Worm (Caenorhabditis elegans) whole organism, L4 larva: ENCODE data around the gene mom-2.

Experiments used
- F10B5.3 ChIP-seq: sonication (generic microtip); optimal IDR thresholded peaks from 2 replicates; lab custom pipeline; 2016; ENCODE audit warnings: mild to moderate bottlenecking, missing genetic modification characterization, missing compliant biosample characterization
- F26F4.8 ChIP-seq: fragments of 200-800 bp; sonication (Bioruptor generic); conservative IDR thresholded peaks from 2 replicates; pipeline ENCODE4 v1.3.6; 2022; ENCODE audit warnings: missing genetic modification characterization, missing compliant biosample characterization
- F37D6.2 ChIP-seq: sonication (generic microtip); optimal IDR thresholded peaks from 2 replicates; lab custom pipeline; 2016; ENCODE audit warnings: mild to moderate bottlenecking, missing genetic modification characterization, missing compliant biosample characterization
- T20F7.1 ChIP-seq: fragments of 200-800 bp; sonication (Bioruptor generic); optimal IDR thresholded peaks from 2 replicates; lab custom pipeline; 2018; ENCODE audit warnings: mild to moderate bottlenecking, missing genetic modification characterization, missing compliant biosample characterization
- T26A8.4 ChIP-seq: fragments of 200-800 bp; sonication (Bioruptor generic); IDR thresholded peaks from 2 replicates; pipeline ENCODE4 v1.3.6; 2022; ENCODE audit warnings: missing genetic modification characterization, missing compliant biosample characterization
- Y5F2A.4 ChIP-seq: fragments of 200-800 bp; sonication (Bioruptor generic); optimal IDR thresholded peaks from 2 replicates; lab custom pipeline; 2018; ENCODE audit warnings: mild to moderate bottlenecking, missing genetic modification characterization, missing compliant biosample characterization
- ZK546.5 ChIP-seq, 2 experiments: sonication (generic microtip); optimal IDR thresholded peaks; 2 replicates each; lab custom pipeline; 2017; ENCODE audit warnings: missing biosample characterization in 2 of 2, missing genetic modification characterization in 2 of 2
- aha-1 ChIP-seq: fragments of 150-350 bp; peaks from one replicate; lab custom pipeline; 2014; ENCODE audit warnings: missing biosample characterization, missing genetic modification characterization
- attf-4 ChIP-seq: sonication (generic microtip); optimal IDR thresholded peaks from 3 replicates; lab custom pipeline; 2017; ENCODE audit warnings: missing biosample characterization, missing genetic modification characterization
- ceh-44 ChIP-seq: fragments of 200-800 bp; sonication (Bioruptor generic); IDR thresholded peaks from 2 replicates; pipeline ENCODE4 v1.3.6; 2022; ENCODE audit warnings: missing genetic modification reagents, missing genetic modification characterization, missing compliant biosample characterization
- ceh-82 ChIP-seq: sonication (generic microtip); optimal IDR thresholded peaks from 2 replicates; lab custom pipeline; 2017; ENCODE audit warnings: missing biosample characterization, missing genetic modification characterization
- ctbp-1 ChIP-seq: fragments of 200-800 bp; sonication (Bioruptor generic); IDR thresholded peaks from 2 replicates; pipeline ENCODE4 v1.3.6; 2022; ENCODE audit warnings: missing genetic modification reagents, missing genetic modification characterization, missing compliant biosample characterization
- daf-16 ChIP-seq, 3 experiments: sonication (generic microtip); optimal IDR thresholded peaks; 2 replicates each; lab custom pipeline; 2016 to 2017; ENCODE audit warnings: missing genetic modification characterization in 3 of 3, missing genetic modification reagents in 3 of 3, mild to moderate bottlenecking in 2 of 3, missing compliant biosample characterization in 2 of 3, missing biosample characterization in 1 of 3, moderate library complexity in 1 of 3
- dmd-6 ChIP-seq: fragments of 200-800 bp; sonication (Bioruptor generic); IDR thresholded peaks from 2 replicates; pipeline ENCODE4 v1.3.6; 2022; ENCODE audit warnings: missing genetic modification reagents, missing genetic modification characterization, missing compliant biosample characterization
- dmd-8 ChIP-seq: fragments of 200-800 bp; sonication (Bioruptor generic); IDR thresholded peaks from 2 replicates; pipeline ENCODE4 v1.3.6; 2022; ENCODE audit warnings: missing genetic modification characterization, missing compliant biosample characterization
- dpl-1 ChIP-seq: fragments of 150-350 bp; optimal IDR thresholded peaks from 2 replicates; lab custom pipeline; 2014; ENCODE audit warnings: missing biosample characterization, missing genetic modification reagents, missing genetic modification characterization
- duxl-1 ChIP-seq: sonication (generic microtip); optimal IDR thresholded peaks from 2 replicates; lab custom pipeline; 2016; ENCODE audit warnings: mild to moderate bottlenecking, missing genetic modification characterization, moderate library complexity, missing compliant biosample characterization; ENCODE audit not compliant: poor library complexity
- dve-1 ChIP-seq: sonication (generic microtip); optimal IDR thresholded peaks from 2 replicates; lab custom pipeline; 2017; ENCODE audit warnings: antibody characterized with exemption, mild to moderate bottlenecking, missing genetic modification characterization, missing compliant biosample characterization; ENCODE audit not compliant: insufficient read depth
- fos-1 ChIP-seq: fragments of 150-350 bp; optimal IDR thresholded peaks from 2 replicates; lab custom pipeline; 2014; ENCODE audit warnings: missing biosample characterization, missing genetic modification characterization
- gei-8 ChIP-seq: fragments of 200-800 bp; sonication (Bioruptor generic); optimal IDR thresholded peaks from 2 replicates; lab custom pipeline; 2018; ENCODE audit warnings: mild to moderate bottlenecking, missing genetic modification characterization, missing compliant biosample characterization
- hif-1 ChIP-seq, 2 experiments: sonication (generic microtip); optimal IDR thresholded peaks; 2 replicates each; lab custom pipeline; 2016 to 2017; ENCODE audit warnings: missing compliant biosample characterization in 2 of 2, missing genetic modification characterization in 2 of 2, missing genetic modification reagents in 2 of 2, missing genotype in 2 of 2, mild to moderate bottlenecking in 1 of 2
- hlh-30 ChIP-seq: sonication (generic microtip); optimal IDR thresholded peaks from 2 replicates; lab custom pipeline; 2017; ENCODE audit warnings: antibody characterized with exemption, mild to moderate bottlenecking, missing genetic modification characterization, missing compliant biosample characterization; ENCODE audit not compliant: insufficient read depth
- lim-7 ChIP-seq: fragments of 200-800 bp; sonication (Bioruptor generic); IDR thresholded peaks from 2 replicates; pipeline ENCODE4 v1.3.6; 2022; ENCODE audit warnings: missing genetic modification characterization, missing compliant biosample characterization
- lin-39 ChIP-seq: fragments of 150-350 bp; optimal IDR thresholded peaks from 2 replicates; lab custom pipeline; 2014; ENCODE audit warnings: missing biosample characterization, missing genetic modification reagents, missing genetic modification characterization
- lsy-2 ChIP-seq, 2 experiments: fragments of 150-350 bp in 1 of 2; sonication (generic microtip) in 1 of 2; optimal IDR thresholded peaks; 2 replicates each; lab custom pipeline; 2014 to 2017; ENCODE audit warnings: missing biosample characterization in 2 of 2, missing genetic modification characterization in 2 of 2
- madf-5 ChIP-seq, 2 experiments: fragments of 200-800 bp; sonication (Bioruptor generic); IDR thresholded peaks; 2 replicates each; pipeline ENCODE4 v1.3.6; 2022; ENCODE audit warnings: missing compliant biosample characterization in 2 of 2, missing genetic modification characterization in 2 of 2
- mes-2 ChIP-seq: sonication (generic microtip); optimal IDR thresholded peaks from 2 replicates; lab custom pipeline; 2016; ENCODE audit warnings: missing genotype, mild to moderate bottlenecking, missing genetic modification characterization, missing compliant biosample characterization; ENCODE audit not compliant: poor library complexity, severe bottlenecking
- mxl-2 ChIP-seq: fragments of 200-800 bp; sonication (Bioruptor generic); conservative IDR thresholded peaks from 2 replicates; pipeline ENCODE4 v1.3.6; 2022; ENCODE audit warnings: missing genetic modification reagents, missing genetic modification characterization, missing compliant biosample characterization
- nhr-11 ChIP-seq: fragments of 150-350 bp; optimal IDR thresholded peaks from 2 replicates; lab custom pipeline; 2014; ENCODE audit warnings: missing biosample characterization, missing genetic modification characterization
- nhr-237 ChIP-seq: sonication (generic microtip); optimal IDR thresholded peaks from 2 replicates; lab custom pipeline; 2017; ENCODE audit warnings: missing biosample characterization, missing genetic modification characterization
- nhr-41 ChIP-seq: fragments of 200-800 bp; sonication (Bioruptor generic); IDR thresholded peaks from 2 replicates; pipeline ENCODE4 v1.3.6; 2022; ENCODE audit warnings: missing genetic modification reagents, missing genetic modification characterization, missing compliant biosample characterization
- nhr-42 ChIP-seq: fragments of 200-800 bp; sonication (Bioruptor generic); IDR thresholded peaks from 2 replicates; pipeline ENCODE4 v1.3.6; 2022; ENCODE audit warnings: missing genetic modification characterization, missing compliant biosample characterization
- skn-1 ChIP-seq: fragments of 150-350 bp; optimal IDR thresholded peaks from 2 replicates; lab custom pipeline; 2014; ENCODE audit warnings: missing biosample characterization, missing genetic modification characterization
- tra-1 ChIP-seq: fragments of 200-800 bp; sonication (Bioruptor generic); IDR thresholded peaks from 2 replicates; pipeline ENCODE4 v1.3.6; 2022; ENCODE audit warnings: missing genetic modification reagents, missing genetic modification characterization, missing compliant biosample characterization
- vab-7 ChIP-seq: fragments of 200-800 bp; sonication (Bioruptor generic); IDR thresholded peaks from 2 replicates; pipeline ENCODE4 v1.3.6; 2022; ENCODE audit warnings: missing genetic modification reagents, missing genetic modification characterization, missing compliant biosample characterization
- zfp-2 ChIP-seq: sonication (generic microtip); optimal IDR thresholded peaks from 2 replicates; lab custom pipeline; 2016; ENCODE audit warnings: mild to moderate bottlenecking, missing genetic modification characterization, missing compliant biosample characterization
- zip-2 ChIP-seq: fragments of 150-350 bp; optimal IDR thresholded peaks from 2 replicates; lab custom pipeline; 2014; ENCODE audit warnings: missing biosample characterization, missing genetic modification characterization
- ztf-11 ChIP-seq: fragments of 150-350 bp; optimal IDR thresholded peaks from 2 replicates; lab custom pipeline; 2014; ENCODE audit warnings: missing biosample characterization, missing genetic modification characterization

Gene mom-2

ce11 chrV:8348959-8349389, 6.8 kb upstream of the mom-2 start (continued):
- TF ChIP-seq dmd-6 (GFP tag; lab: Robert Waterston, UW) (peak; percentile 69; the same call in 1 of the 2 replicates), ctbp-1 (GFP tag; lab: Robert Waterston, UW) (no peak), T26A8.4 (GFP tag; lab: Robert Waterston, UW) (peak; percentile 92), duxl-1 (tag; lab: Kevin White, UChicago) (peak; percentile 95), T20F7.1 (GFP tag; lab: Kevin White, UChicago) (peak; percentile 76), lsy-2 (tag; optimal IDR thresholded peaks at IDR 0.05; lab: Kevin White, UChicago) (peak; percentile 57 to 75), ZK546.5 (tag; optimal IDR thresholded peaks at IDR 0.05; lab: Kevin White, UChicago) (no peak), gei-8 (peak; percentile 54), zfp-2 (no peak), dpl-1 (peak; percentile 44), dve-1 (tag; lab: Kevin White, UChicago) (peak; percentile 96), nhr-42 (GFP tag; lab: Robert Waterston, UW) (0 out of 2 replicates have a peak, but pooled peaks have one; percentile 71), hlh-30 (tag; lab: Kevin White, UChicago) (peak; percentile 74), Y5F2A.4 (GFP tag; lab: Kevin White, UChicago) (no peak), madf-5 (GFP tag; IDR thresholded peaks at IDR 0.05; lab: Robert Waterston, UW) (no peak), attf-4 (no peak), lim-7 (GFP tag; lab: Robert Waterston, UW) (no peak), ceh-82 (no peak), mes-2 (tag; lab: Kevin White, UChicago) (peak; percentile 90), hif-1 (tag; optimal IDR thresholded peaks at IDR 0.05; lab: Kevin White, UChicago) (peak; percentile 21 to 25), mxl-2 (GFP tag; lab: Robert Waterston, UW) (no peak), nhr-11 (tag; lab: Kevin White, UChicago) (peak; percentile 32), nhr-41 (GFP tag; lab: Robert Waterston, UW) (0 out of 2 replicates have a peak, but pooled peaks have one; percentile 47), vab-7 (GFP tag; lab: Robert Waterston, UW) (no peak; the same call in 1 of the 2 replicates), dmd-8 (GFP tag; lab: Robert Waterston, UW) (peak; percentile 62)

- TF ChIP-seq aha-1 (tag; lab: Kevin White, UChicago) (peak; percentile 94), F37D6.2 (tag; lab: Kevin White, UChicago) (no peak)
- TF ChIP-seq, all 104 proteins: peak for 1
Measured at ce11 chrV:8349950-8350349, 5.8 kb upstream of the mom-2 start.

ce11 chrV:8351371-8351770, 4.4 kb upstream of the mom-2 start, which contains the start of gene srsx-22:
Gene srsx-22 (plus strand): TSS chrV:8351671.
- TF ChIP-seq nhr-237 (no peak), dve-1 (tag; lab: Kevin White, UChicago) (no peak), F26F4.8 (GFP tag; lab: Robert Waterston, UW) (no peak), skn-1 (tag; lab: Kevin White, UChicago) (no peak), fos-1 (tag; lab: Kevin White, UChicago) (no peak), ceh-44 (GFP tag; lab: Robert Waterston, UW) (no peak), tra-1 (GFP tag; lab: Robert Waterston, UW) (no peak), mes-2 (tag; lab: Kevin White, UChicago) (no peak), F10B5.3 (tag; lab: Kevin White, UChicago) (no peak), daf-16 (GFP tag; optimal IDR thresholded peaks at IDR 0.05; lab: Kevin White, UChicago) (no peak), daf-16 (tag; optimal IDR thresholded peaks at IDR 0.05; lab: Kevin White, UChicago) (no peak), lin-39 (tag; lab: Kevin White, UChicago) (no peak), zip-2 (tag; lab: Kevin White, UChicago) (no peak), ztf-11 (tag; lab: Kevin White, UChicago) (no peak)
- TF ChIP-seq, all 104 proteins: peak for 0
